Fruit fly (Drosophila melanogaster) whole organism, larva: ENCODE results near the gene CG12693.

Experiments
- noc ChIP-seq: fragments of 200-800 bp; sonication (Bioruptor generic); optimal IDR thresholded peaks from 3 replicates; lab custom pipeline; 2019; ENCODE audit warnings: missing biosample characterization, mild to moderate bottlenecking, missing genetic modification characterization, moderate library complexity

Gene CG12693

DNA sequence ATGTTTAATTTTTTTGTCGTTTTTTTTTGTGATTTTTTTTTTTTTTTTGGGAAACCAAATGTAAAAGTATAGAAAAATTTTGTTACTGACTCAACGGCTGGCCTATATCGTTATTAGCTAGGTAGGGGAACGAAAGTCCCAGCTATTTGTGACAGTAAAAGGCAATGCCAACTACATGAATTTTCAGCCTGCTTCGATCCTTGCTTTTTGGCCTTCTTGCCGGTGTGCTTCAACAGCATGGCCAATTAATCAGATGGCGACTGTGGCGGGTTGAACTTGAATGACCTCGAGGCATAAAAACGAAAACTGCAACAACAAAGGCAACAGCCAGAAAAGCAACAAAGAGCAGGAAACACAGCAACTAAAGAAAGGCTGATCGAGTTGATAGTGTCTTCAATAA, 51.4 kb downstream of the CG12693 start, which contains the start of gene CG15578:
Gene CG15578, minus strand, starts transcription at position 101 of the 400 bp plus-strand sequence.
- TF ChIP-seq noc, result no peak
